Worm (Caenorhabditis elegans) whole organism, L2 larva: ENCODE results near the gene F28G4.3.

Experiments
- aly-2 ChIP-seq: fragments of 150-350 bp; optimal IDR thresholded peaks from 2 replicates; lab custom pipeline; 2014; ENCODE audit warnings: missing biosample characterization, missing genetic modification characterization
- blmp-1 ChIP-seq: sonication (generic microtip); optimal IDR thresholded peaks from 2 replicates; lab custom pipeline; 2017; ENCODE audit warnings: missing genetic modification characterization, mild to moderate bottlenecking, missing compliant biosample characterization, antibody characterized with exemption, moderate library complexity; ENCODE audit not compliant: insufficient read depth
- elt-3 ChIP-seq: sonication (generic microtip); optimal IDR thresholded peaks from 2 replicates; lab custom pipeline; 2017; ENCODE audit warnings: missing biosample characterization, missing genetic modification characterization
- lin-39 ChIP-seq: fragments of 150-350 bp; optimal IDR thresholded peaks from 2 replicates; lab custom pipeline; 2014; ENCODE audit warnings: missing biosample characterization, missing genetic modification reagents, missing genetic modification characterization
- mbf-1 ChIP-seq: sonication (generic microtip); optimal IDR thresholded peaks from 2 replicates; lab custom pipeline; 2017; ENCODE audit warnings: missing biosample characterization, missing genetic modification characterization
- mdl-1 ChIP-seq, 2 experiments: fragments of 150-350 bp in 1 of 2; sonication (generic microtip) in 1 of 2; optimal IDR thresholded peaks; 2 replicates each; lab custom pipeline; 2017; ENCODE audit warnings: missing biosample characterization in 2 of 2, missing genetic modification characterization in 2 of 2
- nhr-11 ChIP-seq: fragments of 150-350 bp; optimal IDR thresholded peaks from 2 replicates; lab custom pipeline; 2014; ENCODE audit warnings: missing biosample characterization, missing genetic modification characterization
- nhr-12 ChIP-seq: fragments of 150-350 bp; optimal IDR thresholded peaks from 2 replicates; lab custom pipeline; 2014; ENCODE audit warnings: missing biosample characterization, missing genetic modification characterization
- nhr-25 ChIP-seq: fragments of 150-350 bp; sonication (generic microtip); optimal IDR thresholded peaks from 3 replicates; lab custom pipeline; 2014; ENCODE audit warnings: missing biosample characterization, missing genetic modification characterization
- skn-1 ChIP-seq: sonication (generic microtip); optimal IDR thresholded peaks from 2 replicates; lab custom pipeline; 2017; ENCODE audit warnings: missing biosample characterization, missing genetic modification characterization
- sma-9 ChIP-seq, 2 experiments: fragments of 150-350 bp in 1 of 2; sonication (generic microtip) in 1 of 2; optimal IDR thresholded peaks; 2 replicates each; lab custom pipeline; 2014 to 2016; ENCODE audit warnings: missing genetic modification characterization in 2 of 2, mild to moderate bottlenecking in 1 of 2, missing biosample characterization in 1 of 2, missing compliant biosample characterization in 1 of 2, missing genetic modification reagents in 1 of 2, moderate library complexity in 1 of 2
- unc-62 ChIP-seq: fragments of 150-350 bp; optimal IDR thresholded peaks from 2 replicates; lab custom pipeline; 2014; ENCODE audit warnings: missing biosample characterization, missing genetic modification reagents, missing genetic modification characterization
- ztf-11 ChIP-seq: sonication (generic microtip); optimal IDR thresholded peaks from 2 replicates; lab custom pipeline; 2017; ENCODE audit warnings: missing biosample characterization, missing genetic modification characterization
- ztf-4 ChIP-seq: fragments of 150-350 bp; optimal IDR thresholded peaks from 2 replicates; lab custom pipeline; 2014; ENCODE audit warnings: missing biosample characterization, missing genetic modification characterization

ce11 chrV:16307253-16307652 lies 19.7 kb upstream of the F28G4.3 start, which contains the start of gene srxa-7:
- no peak for TF ChIP-seq mbf-1 (tag; lab: Kevin White, UChicago)
- TF ChIP-seq skn-1 (tag; lab: Kevin White, UChicago) = no peak
- TF ChIP-seq elt-3 (tag; lab: Kevin White, UChicago) = no peak
- no peak for TF ChIP-seq ztf-4
- TF ChIP-seq nhr-25 (tag; lab: Kevin White, UChicago) = no peak
- TF ChIP-seq sma-9 (GFP tag; optimal IDR thresholded peaks at IDR 0.05; lab: Kevin White, UChicago) = no peak
- TF ChIP-seq sma-9 (tag; optimal IDR thresholded peaks at IDR 0.05; lab: Kevin White, UChicago) = no peak
- no peak for TF ChIP-seq aly-2 (tag; lab: Kevin White, UChicago)
- TF ChIP-seq nhr-12 (tag; lab: Kevin White, UChicago) = no peak
- no peak for TF ChIP-seq ztf-11 (tag; lab: Kevin White, UChicago)
- TF ChIP-seq nhr-11 (tag; lab: Kevin White, UChicago) = no peak
- no peak for TF ChIP-seq mdl-1 (tag; optimal IDR thresholded peaks at IDR 0.05; lab: Kevin White, UChicago)
- no peak for TF ChIP-seq blmp-1
- TF ChIP-seq unc-62 (GFP tag; lab: Kevin White, UChicago) = no peak
- no peak for TF ChIP-seq lin-39 (tag; lab: Kevin White, UChicago)
